Worm (Caenorhabditis elegans): Measurements from ENCODE around the gene cwp-1.

ce11 chrV:4839913-4840312 is 1.2 kb downstream of the cwp-1 start, which contains the start of gene nas-9:
- TF ChIP-seq pes-1 (GFP tag; IDR thresholded peaks at IDR 0.05): no peak
- TF ChIP-seq tbx-37 (GFP tag; conservative IDR thresholded peaks at IDR 0.05): no peak
- no peak for TF ChIP-seq ets-7 (tag; optimal IDR thresholded peaks at IDR 0.05)
- no peak for TF ChIP-seq ceh-36 (tag; optimal IDR thresholded peaks at IDR 0.05)

Data from whole organism, early embryonic.